Worm (Caenorhabditis elegans): Measurements from ENCODE around the gene Y47D7A.11.

The Y47D7A.11 gene

DNA sequence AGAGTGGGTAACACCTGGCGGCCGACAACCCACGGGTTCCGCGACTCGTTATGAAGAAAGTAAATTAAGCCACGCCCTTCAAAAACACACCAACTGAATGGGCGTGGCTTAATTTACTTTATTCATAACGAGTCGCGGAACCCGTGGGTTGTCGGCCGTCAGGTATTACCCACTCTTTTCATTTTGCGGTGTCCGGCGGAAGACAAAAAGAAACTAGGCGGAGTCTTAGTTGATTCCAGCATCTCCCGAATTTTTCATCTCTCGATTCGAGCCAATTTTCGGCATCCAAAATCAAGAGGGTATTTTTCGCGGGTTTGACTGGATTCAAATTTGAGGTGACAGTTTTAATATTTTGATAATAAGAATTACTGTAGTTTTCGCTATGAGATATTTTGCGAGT is 19.5 kb upstream of the Y47D7A.11 start (continued):
- TF ChIP-seq B0261.1 (tag; optimal IDR thresholded peaks at IDR 0.05) (no peak), efl-1 (GFP tag; optimal IDR thresholded peaks at IDR 0.05) (peak; percentile 42), lin-40 (tag; optimal IDR thresholded peaks at IDR 0.05) (no peak), F49E8.2 (tag; optimal IDR thresholded peaks at IDR 0.05; ENCODE audit: insufficient read depth) (peak; percentile 5), ceh-40 (GFP tag; IDR thresholded peaks at IDR 0.05) (no peak), egl-18 (GFP tag; IDR thresholded peaks at IDR 0.05) (no peak), tlf-1 (GFP tag; optimal IDR thresholded peaks at IDR 0.05) (no peak), somi-1 (GFP tag; optimal IDR thresholded peaks at IDR 0.05) (no peak), madf-6 (GFP tag; IDR thresholded peaks at IDR 0.05) (peak; percentile 85), gei-17 (GFP tag; optimal IDR thresholded peaks at IDR 0.05) (no peak), Y95B8A.8 (GFP tag; IDR thresholded peaks at IDR 0.05) (no peak), Y79H2A.3 (GFP tag; conservative IDR thresholded peaks at IDR 0.05) (no peak), zim-3 (tag; optimal IDR thresholded peaks at IDR 0.05) (no peak), atf-7 (tag; optimal IDR thresholded peaks at IDR 0.05) (no peak), F57A8.1 (GFP tag; optimal IDR thresholded peaks at IDR 0.05) (no peak), ztf-3 (GFP tag; optimal IDR thresholded peaks at IDR 0.05) (no peak), mes-4 (tag; optimal IDR thresholded peaks at IDR 0.05) (no peak), B0035.1 (tag; optimal IDR thresholded peaks at IDR 0.05) (no peak), hmg-20 (GFP tag; IDR thresholded peaks at IDR 0.05) (no peak), lin-35 (GFP tag; optimal IDR thresholded peaks at IDR 0.05) (no peak), ztf-6 (GFP tag; IDR thresholded peaks at IDR 0.05) (no peak), D2030.7 (GFP tag; IDR thresholded peaks at IDR 0.05) (peak; percentile 65), T26A5.8 (tag; optimal IDR thresholded peaks at IDR 0.05) (no peak), die-1 (tag; optimal IDR thresholded peaks at IDR 0.05) (no peak), attf-3 (GFP tag; conservative IDR thresholded peaks at IDR 0.05) (no peak), ztf-25 (GFP tag; IDR thresholded peaks at IDR 0.05) (no peak), hrde-1 (tag; optimal IDR thresholded peaks at IDR 0.05; ENCODE audit: borderline replicate concordance) (no peak), ceh-79 (tag; optimal IDR thresholded peaks at IDR 0.05) (no peak), B0019.2 (GFP tag; conservative IDR thresholded peaks at IDR 0.05) (no peak)

DNA sequence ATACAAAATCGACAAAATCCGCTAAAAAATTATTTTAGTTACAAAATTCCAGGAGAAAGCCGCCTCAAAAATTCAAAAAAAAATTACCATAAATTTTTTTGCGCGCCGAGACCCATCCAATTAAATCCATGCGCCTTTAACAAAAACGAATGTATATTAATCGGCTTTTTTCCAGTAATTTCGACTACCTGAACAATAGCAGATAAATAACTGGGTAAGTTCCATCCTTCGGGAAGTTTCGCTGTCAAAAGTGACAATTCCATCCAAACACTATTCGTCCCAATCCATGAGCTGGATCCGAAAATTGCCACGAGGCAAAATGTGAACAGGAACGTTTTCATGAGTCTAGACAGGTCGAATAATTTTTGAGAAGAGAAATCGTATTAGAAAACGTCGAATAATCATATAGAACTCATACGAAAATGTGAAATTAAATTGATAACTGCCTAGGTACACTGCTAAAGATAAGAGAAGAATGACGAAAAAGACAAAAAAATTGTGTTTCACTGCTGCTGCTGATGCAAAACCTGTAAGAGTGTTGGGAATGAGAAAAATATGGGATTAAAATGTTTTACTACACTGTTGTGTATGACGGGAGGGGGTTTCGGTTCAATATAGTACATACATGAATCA is 14.8 kb upstream of the Y47D7A.11 start, which contains the start of gene rft-1:
Gene rft-1 (minus strand): TSS at position 475 of the 633 bp plus-strand sequence.
- TF ChIP-seq madf-3 (GFP tag; IDR thresholded peaks at IDR 0.05) (no peak), nhr-80 (tag; optimal IDR thresholded peaks at IDR 0.05) (peak; percentile 47), dox-1 (GFP tag; IDR thresholded peaks at IDR 0.05) (no peak), B0261.1 (tag; optimal IDR thresholded peaks at IDR 0.05) (no peak), him-1 (tag; optimal IDR thresholded peaks at IDR 0.05) (peak; percentile 40), nhr-179 (tag; optimal IDR thresholded peaks at IDR 0.05) (no peak), fkh-3 (tag; optimal IDR thresholded peaks at IDR 0.05) (no peak), F49E8.2 (tag; optimal IDR thresholded peaks at IDR 0.05; ENCODE audit: insufficient read depth) (no peak)

DNA sequence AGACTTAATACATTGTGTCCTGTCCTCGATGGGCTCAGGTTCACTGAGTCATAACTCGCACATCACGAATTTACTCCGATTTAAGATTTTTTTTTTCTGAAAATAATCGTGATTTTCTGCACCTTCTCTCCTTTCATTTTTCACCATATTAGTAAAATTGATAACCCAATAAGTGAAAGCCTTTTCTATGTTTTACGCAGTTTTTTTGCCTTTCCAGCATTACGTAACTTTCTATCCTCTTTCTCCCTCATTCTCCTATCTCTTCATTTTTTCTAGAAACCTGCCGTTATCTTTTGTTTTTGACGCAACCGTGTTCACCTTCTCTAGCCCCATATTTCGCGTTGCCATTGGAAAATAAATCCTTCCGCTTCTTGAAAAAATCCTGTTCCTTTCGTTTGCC is 9.1 kb upstream of the Y47D7A.11 start:
- TF ChIP-seq sptf-2 (GFP tag; optimal IDR thresholded peaks at IDR 0.05) (no peak), lin-40 (tag; optimal IDR thresholded peaks at IDR 0.05) (no peak), unc-62 (GFP tag; optimal IDR thresholded peaks at IDR 0.05) (no peak), F37B4.10 (GFP tag; IDR thresholded peaks at IDR 0.05) (no peak), let-607 (tag; optimal IDR thresholded peaks at IDR 0.05) (no peak), gei-17 (GFP tag; optimal IDR thresholded peaks at IDR 0.05) (no peak), D2030.7 (GFP tag; IDR thresholded peaks at IDR 0.05) (no peak)

Measured in whole organism, young adult.